Fruit fly (Drosophila melanogaster) whole organism, wandering third instar larva: ENCODE results near the gene CG5895.

ENCODE experiments used
- Abd-B ChIP-seq: fragments of >200 bp; optimal IDR thresholded peaks from 2 replicates; lab custom pipeline; 2017; ENCODE audit warnings: missing biosample characterization, missing genetic modification characterization
- CG32264 ChIP-seq: fragments of 200-800 bp; sonication (Bioruptor generic); optimal IDR thresholded peaks from 2 replicates; lab custom pipeline; 2016; ENCODE audit warnings: missing biosample characterization, missing genetic modification characterization
- CG9705 ChIP-seq: fragments of 200-800 bp; sonication (Bioruptor generic); optimal IDR thresholded peaks from 2 replicates; lab custom pipeline; 2018; ENCODE audit warnings: missing biosample characterization, mild to moderate bottlenecking, missing genetic modification characterization
- CrebA ChIP-seq: fragments of 200-800 bp; sonication (Bioruptor generic); optimal IDR thresholded peaks from 2 replicates; lab custom pipeline; 2016; ENCODE audit warnings: missing biosample characterization, mild to moderate bottlenecking, missing genetic modification characterization, borderline replicate concordance
- Dfd ChIP-seq: fragments of >200 bp; optimal IDR thresholded peaks from 2 replicates; lab custom pipeline; 2017; ENCODE audit warnings: missing biosample characterization, missing genetic modification characterization
- Dif ChIP-seq: fragments of 200-275, 200-300 bp; sonication (Bioruptor generic); optimal IDR thresholded peaks from 2 replicates; lab custom pipeline; 2018; ENCODE audit warnings: missing biosample characterization, missing genetic modification characterization; ENCODE audit not compliant: partially characterized antibody
- HLH106 ChIP-seq: fragments of 200-800 bp; optimal IDR thresholded peaks from 3 replicates; lab custom pipeline; 2019; ENCODE audit warnings: missing biosample characterization, mild to moderate bottlenecking, missing genetic modification characterization, moderate library complexity
- Hnf4 ChIP-seq: fragments of 200-800 bp; sonication (Bioruptor generic); optimal IDR thresholded peaks from 2 replicates; lab custom pipeline; 2016; ENCODE audit warnings: missing biosample characterization, mild to moderate bottlenecking, missing genetic modification characterization
- Hr78 ChIP-seq: fragments of >200 bp; optimal IDR thresholded peaks from 2 replicates; lab custom pipeline; 2017; ENCODE audit warnings: missing biosample characterization, missing genetic modification characterization
- Hr83 ChIP-seq: fragments of 200-300 bp; sonication (Bioruptor generic); optimal IDR thresholded peaks from 2 replicates; lab custom pipeline; 2016; ENCODE audit warnings: missing biosample characterization, mild to moderate bottlenecking, missing genetic modification characterization, moderate library complexity; ENCODE audit not compliant: poor library complexity, severe bottlenecking
- Jra ChIP-seq: sonication (Bioruptor generic); optimal IDR thresholded peaks from 2 replicates; lab custom pipeline; 2016; ENCODE audit warnings: missing biosample characterization, missing genetic modification characterization
- Mio ChIP-seq: sonication (Bioruptor generic); optimal IDR thresholded peaks from 2 replicates; lab custom pipeline; 2016; ENCODE audit warnings: missing biosample characterization, missing genetic modification characterization
- N ChIP-seq: fragments of >200 bp; optimal IDR thresholded peaks from 2 replicates; lab custom pipeline; 2018; ENCODE audit warnings: missing biosample characterization, missing external identifiers, missing genetic modification characterization
- Rel ChIP-seq, 2 experiments: fragments of 200-800 bp; sonication (Bioruptor generic) in 1 of 2; optimal IDR thresholded peaks; 2 replicates in 1 of 2; 3 replicates in 1 of 2; lab custom pipeline; 2016 to 2019; ENCODE audit warnings: mild to moderate bottlenecking in 2 of 2, missing biosample characterization in 2 of 2, missing genetic modification characterization in 2 of 2, moderate library complexity in 1 of 2
- Sp1 ChIP-seq: fragments of 200-800 bp; sonication (Bioruptor generic); optimal IDR thresholded peaks from 3 replicates; lab custom pipeline; 2019; ENCODE audit warnings: missing biosample characterization, mild to moderate bottlenecking, missing genetic modification characterization, moderate library complexity
- Vsx2 ChIP-seq: fragments of 200-300, 225-300 bp; sonication (Bioruptor generic); optimal IDR thresholded peaks from 2 replicates; lab custom pipeline; 2018; ENCODE audit warnings: missing biosample characterization, missing genetic modification characterization; ENCODE audit not compliant: partially characterized antibody
- brk ChIP-seq: fragments of 200-800 bp; sonication (Bioruptor generic); optimal IDR thresholded peaks from 2 replicates; lab custom pipeline; 2016; ENCODE audit warnings: missing biosample characterization, mild to moderate bottlenecking, missing genetic modification characterization
- dl ChIP-seq, 2 experiments: fragments of 175-275, 200-275 bp in 1 of 2; fragments of 200-275 bp in 1 of 2; sonication (Bioruptor generic); optimal IDR thresholded peaks; lab custom pipeline; 2018; ENCODE audit warnings: mild to moderate bottlenecking in 2 of 2, missing biosample characterization in 2 of 2, missing genetic modification characterization in 2 of 2, moderate library complexity in 2 of 2; ENCODE audit not compliant: partially characterized antibody in 2 of 2, insufficient read depth in 1 of 2
- ey ChIP-seq: fragments of 200-800 bp; sonication (Bioruptor generic); optimal IDR thresholded peaks from 2 replicates; lab custom pipeline; 2016; ENCODE audit warnings: missing biosample characterization, missing genetic modification characterization
- foxo ChIP-seq, 2 experiments: fragments of 200-800 bp; sonication (Bioruptor generic); optimal IDR thresholded peaks; 2 replicates in 1 of 2; 3 replicates in 1 of 2; lab custom pipeline; 2016 to 2017; ENCODE audit warnings: missing biosample characterization in 2 of 2, missing genetic modification characterization in 2 of 2
- fru ChIP-seq: fragments of 200-800 bp; sonication (Bioruptor generic); optimal IDR thresholded peaks from 3 replicates; lab custom pipeline; 2016; ENCODE audit warnings: missing biosample characterization, mild to moderate bottlenecking, missing genetic modification characterization
- h ChIP-seq: fragments of 200-800 bp; sonication (Bioruptor generic); optimal IDR thresholded peaks from 3 replicates; lab custom pipeline; 2016; ENCODE audit warnings: missing biosample characterization, mild to moderate bottlenecking, missing genetic modification characterization
- jim ChIP-seq: fragments of 175-275, 200-325 bp; sonication (Bioruptor generic); optimal IDR thresholded peaks from 2 replicates; lab custom pipeline; 2016; ENCODE audit warnings: missing biosample characterization, mild to moderate bottlenecking, missing genetic modification characterization
- pan ChIP-seq: fragments of >200 bp; optimal IDR thresholded peaks from 2 replicates; lab custom pipeline; 2017
- psq ChIP-seq: fragments of 200-800 bp; sonication (Bioruptor generic); optimal IDR thresholded peaks from 3 replicates; lab custom pipeline; 2017; ENCODE audit warnings: missing biosample characterization, mild to moderate bottlenecking, missing genetic modification characterization, moderate library complexity
- rgr ChIP-seq: fragments of 200-800 bp; sonication (Bioruptor generic); optimal IDR thresholded peaks from 3 replicates; lab custom pipeline; 2016; ENCODE audit warnings: missing biosample characterization, mild to moderate bottlenecking, missing genetic modification characterization
- sv ChIP-seq: fragments of 200-800 bp; sonication (Bioruptor generic); optimal IDR thresholded peaks from 3 replicates; lab custom pipeline; 2016; ENCODE audit warnings: missing biosample characterization, missing genetic modification characterization
- tai ChIP-seq: sonication (Bioruptor generic); optimal IDR thresholded peaks from 2 replicates; lab custom pipeline; 2016; ENCODE audit warnings: missing biosample characterization, missing genetic modification characterization
- woc ChIP-seq: sonication (Bioruptor generic); optimal IDR thresholded peaks from 2 replicates; lab custom pipeline; 2016; ENCODE audit warnings: missing biosample characterization, mild to moderate bottlenecking, missing genetic modification characterization

The CG5895 gene

dm6 chr3L:16051719-16052122, 16.4 kb downstream of the CG5895 start, which contains the start of gene Mbs:
Gene Mbs (plus strand): TSS chr3L:16051959.
- no peak for TF ChIP-seq Hr78 (GFP tag; lab: Kevin White, UChicago)
- peak; percentile 42 for TF ChIP-seq woc (GFP tag; lab: Kevin White, UChicago)
- no peak for TF ChIP-seq dl (GFP tag; optimal IDR thresholded peaks at IDR 0.05; lab: Kevin White, UChicago; ENCODE audit: insufficient read depth in 1 of 2, partially characterized antibody in 2 of 2)
- TF ChIP-seq psq, result no peak
- no peak for TF ChIP-seq Jra (GFP tag; lab: Kevin White, UChicago)
- TF ChIP-seq Sp1 (GFP tag; lab: Kevin White, UChicago), result peak; percentile 52
- TF ChIP-seq Dif (GFP tag; lab: Kevin White, UChicago), result no peak
- TF ChIP-seq Mio (GFP tag; lab: Kevin White, UChicago), result no peak
- TF ChIP-seq brk (GFP tag; lab: Kevin White, UChicago), result peak; percentile 37
- TF ChIP-seq Hr83, result no peak
- no peak for TF ChIP-seq foxo (GFP tag; optimal IDR thresholded peaks at IDR 0.05; lab: Kevin White, UChicago)
- TF ChIP-seq tai (GFP tag; lab: Kevin White, UChicago), result peak; percentile 32
- TF ChIP-seq HLH106 (tag; lab: Kevin White, UChicago), result peak; percentile 24
- TF ChIP-seq fru (GFP tag; lab: Kevin White, UChicago), result no peak
- no peak for TF ChIP-seq ey
- no peak for TF ChIP-seq Abd-B (GFP tag; lab: Kevin White, UChicago)
- no peak for TF ChIP-seq CG32264 (GFP tag; lab: Kevin White, UChicago)
- TF ChIP-seq CG9705 (GFP tag; lab: Kevin White, UChicago), result no peak
- TF ChIP-seq sv (GFP tag; lab: Kevin White, UChicago), result no peak
- no peak for TF ChIP-seq pan (lab: Kevin White, UChicago)
- TF ChIP-seq Hnf4 (GFP tag; lab: Kevin White, UChicago), result peak; percentile 42
- peak; percentile 50 for TF ChIP-seq Vsx2 (GFP tag; lab: Kevin White, UChicago)
- TF ChIP-seq Rel (GFP tag; optimal IDR thresholded peaks at IDR 0.05; lab: Kevin White, UChicago), result no peak
- TF ChIP-seq Rel (tag; optimal IDR thresholded peaks at IDR 0.05; lab: Kevin White, UChicago), result peak; percentile 57
- TF ChIP-seq, all 38 proteins: peak for 8

- TF ChIP-seq Abd-B (GFP tag; lab: Kevin White, UChicago), result peak; percentile 84
- peak; percentile 58 for TF ChIP-seq Dif (GFP tag; lab: Kevin White, UChicago)
- TF ChIP-seq Hr83, result peak; percentile 4
- TF ChIP-seq dl (GFP tag; optimal IDR thresholded peaks at IDR 0.05; lab: Kevin White, UChicago; ENCODE audit: insufficient read depth in 1 of 2, partially characterized antibody in 2 of 2), result peak; percentile 24 to 55
- TF ChIP-seq Hr78 (GFP tag; lab: Kevin White, UChicago), result peak; percentile 39
- no peak for TF ChIP-seq sv (GFP tag; lab: Kevin White, UChicago)
- TF ChIP-seq woc (GFP tag; lab: Kevin White, UChicago), result no peak
- no peak for TF ChIP-seq HLH106 (tag; lab: Kevin White, UChicago)
- TF ChIP-seq tai (GFP tag; lab: Kevin White, UChicago), result no peak
- no peak for TF ChIP-seq jim (GFP tag; lab: Kevin White, UChicago)
- TF ChIP-seq foxo (GFP tag; optimal IDR thresholded peaks at IDR 0.05; lab: Kevin White, UChicago), result peak in 1 of 2 experiments; percentile 8
- peak; percentile 82 for TF ChIP-seq pan (lab: Kevin White, UChicago)
- TF ChIP-seq fru (GFP tag; lab: Kevin White, UChicago), result peak; percentile 1
- no peak for TF ChIP-seq CG9705 (GFP tag; lab: Kevin White, UChicago)
- peak; percentile 5 for TF ChIP-seq Hnf4 (GFP tag; lab: Kevin White, UChicago)
- peak; percentile 15 for TF ChIP-seq psq
- peak; percentile 99 for TF ChIP-seq Dfd (GFP tag; lab: Kevin White, UChicago)
- no peak for TF ChIP-seq Jra (GFP tag; lab: Kevin White, UChicago)
- peak; percentile 13 for TF ChIP-seq rgr (GFP tag; lab: Kevin White, UChicago)
- peak; percentile 14 for TF ChIP-seq Rel (GFP tag; optimal IDR thresholded peaks at IDR 0.05; lab: Kevin White, UChicago)
- TF ChIP-seq Rel (tag; optimal IDR thresholded peaks at IDR 0.05; lab: Kevin White, UChicago), result peak; percentile 18
- TF ChIP-seq N (GFP tag; lab: Kevin White, UChicago), result peak; percentile 100
- peak; percentile 30 for TF ChIP-seq CrebA
- no peak for TF ChIP-seq Vsx2 (GFP tag; lab: Kevin White, UChicago)
- TF ChIP-seq h, result peak; percentile 41
These were observed 17.1 kb downstream of the CG5895 start for dm6 chr3L:16052145-16053025.

dm6 chr3L:16053026-16053556, 17.8 kb downstream of the CG5895 start:
- no peak for TF ChIP-seq dl (GFP tag; optimal IDR thresholded peaks at IDR 0.05; lab: Kevin White, UChicago; ENCODE audit: insufficient read depth in 1 of 2, partially characterized antibody in 2 of 2)
- TF ChIP-seq Dfd (GFP tag; lab: Kevin White, UChicago), result peak; percentile 86
- TF ChIP-seq woc (GFP tag; lab: Kevin White, UChicago), result no peak
